Worm (Caenorhabditis elegans) whole organism, midembryonic: Measurements from ENCODE around the gene ZK792.5.

Experiments
- T22C8.4 ChIP-seq: fragments of 200-800 bp; sonication (Bioruptor generic); IDR thresholded peaks from 2 replicates; pipeline ENCODE4 v1.3.6; 2022; ENCODE audit warnings: missing genetic modification characterization, missing compliant biosample characterization
- cog-1 ChIP-seq: sonication (generic microtip); optimal IDR thresholded peaks from 2 replicates; lab custom pipeline; 2016; ENCODE audit warnings: missing genetic modification characterization, missing compliant biosample characterization
- flt-1 ChIP-seq: fragments of 200-800 bp; sonication (Bioruptor generic); IDR thresholded peaks from 2 replicates; pipeline ENCODE4 v1.3.6; 2022; ENCODE audit warnings: missing genetic modification characterization, missing compliant biosample characterization
- klf-2 ChIP-seq: fragments of 200-800 bp; sonication (Bioruptor generic); conservative IDR thresholded peaks from 2 replicates; pipeline ENCODE4 v1.3.6; 2022; ENCODE audit warnings: missing genetic modification reagents, missing genetic modification characterization, missing compliant biosample characterization
- med-1 ChIP-seq: sonication (generic microtip); optimal IDR thresholded peaks from 2 replicates; lab custom pipeline; 2017; ENCODE audit warnings: missing genetic modification characterization, mild to moderate bottlenecking, missing compliant biosample characterization, antibody characterized with exemption, missing genetic modification reagents; ENCODE audit not compliant: insufficient read depth
- tab-1 ChIP-seq: fragments of 200-800 bp; sonication (Bioruptor generic); IDR thresholded peaks from 2 replicates; pipeline ENCODE4 v1.3.6; 2022; ENCODE audit warnings: missing genetic modification characterization, missing compliant biosample characterization
- ztf-23 ChIP-seq: fragments of 200-800 bp; sonication (Bioruptor generic); IDR thresholded peaks from 2 replicates; pipeline ENCODE4 v1.3.6; 2022; ENCODE audit warnings: missing genetic modification reagents, missing genetic modification characterization, missing compliant biosample characterization
- ztf-29 ChIP-seq: fragments of 200-800 bp; sonication (Bioruptor generic); IDR thresholded peaks from 2 replicates; pipeline ENCODE4 v1.3.6; 2022; ENCODE audit warnings: missing genetic modification reagents, missing genetic modification characterization, missing compliant biosample characterization

Gene ZK792.5

ce11 chrIV:11636409-11636723, 51.6 kb downstream of the ZK792.5 start, which contains the start of gene F58B3.6:
Gene F58B3.6 (plus strand): TSS chrIV:11636648.
- no peak for TF ChIP-seq klf-2 (GFP tag; lab: Robert Waterston, UW)
- no peak for TF ChIP-seq flt-1 (GFP tag; lab: Robert Waterston, UW)
- TF ChIP-seq T22C8.4 (GFP tag; lab: Robert Waterston, UW) = no peak
- no peak for TF ChIP-seq cog-1 (tag; lab: Kevin White, UChicago)
- no peak for TF ChIP-seq ztf-29
- no peak for TF ChIP-seq ztf-23 (GFP tag; lab: Robert Waterston, UW)
- TF ChIP-seq med-1 (GFP tag; lab: Kevin White, UChicago) = no peak
- TF ChIP-seq tab-1 (GFP tag; lab: Robert Waterston, UW) = no peak

DNA sequence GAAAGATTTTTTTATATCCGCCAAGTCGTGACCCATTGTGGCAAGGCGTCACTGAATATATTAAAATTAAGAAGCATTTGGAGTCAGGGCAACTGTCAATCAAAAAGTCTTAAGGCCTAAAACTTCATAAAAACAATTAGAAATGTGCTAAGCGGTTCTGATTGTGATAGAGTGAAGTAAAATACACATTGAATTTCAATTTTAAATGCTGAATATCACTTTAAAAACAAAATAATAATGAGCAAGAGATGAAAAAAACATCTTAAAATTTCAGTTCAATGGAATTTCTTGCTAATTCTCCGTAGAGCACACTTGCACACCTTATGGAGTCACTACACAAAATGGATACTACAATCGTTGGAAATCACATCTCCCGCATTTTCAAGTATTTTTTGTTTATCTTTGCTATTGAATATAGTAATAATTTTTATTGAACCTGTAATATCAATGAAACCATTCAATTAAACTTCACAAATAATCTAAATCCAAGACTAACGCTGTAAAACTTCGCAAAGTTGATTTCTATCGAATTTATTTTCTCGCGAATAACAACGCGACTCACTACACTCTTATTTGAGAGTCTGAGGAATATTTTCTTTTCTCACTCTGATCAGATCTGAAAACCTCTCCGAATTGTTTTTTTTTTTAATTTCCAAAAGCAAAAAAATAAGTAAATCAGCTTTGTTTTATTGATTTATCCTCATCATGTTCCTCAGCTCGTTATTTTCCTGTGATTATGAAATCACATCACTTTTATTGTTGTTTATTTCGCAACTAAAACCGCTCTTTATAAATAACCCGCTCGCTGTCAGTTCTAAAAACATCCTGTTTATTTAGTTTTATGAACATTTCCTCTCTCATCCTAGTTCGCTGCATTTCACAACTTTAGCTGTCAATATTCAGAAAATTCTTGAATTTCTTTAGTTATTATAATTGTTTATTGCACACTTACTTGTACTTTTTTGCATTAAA, 52.2 kb downstream of the ZK792.5 start, which contains the start of gene mars-1:
mars-1 (minus strand) TSS at position 51 of the 972 bp plus-strand sequence.
- TF ChIP-seq flt-1 (GFP tag; lab: Robert Waterston, UW) (peak; percentile 81), tab-1 (GFP tag; lab: Robert Waterston, UW) (no peak), ztf-23 (GFP tag; lab: Robert Waterston, UW) (peak; percentile 52; the same call in 1 of the 2 replicates)
